Worm (Caenorhabditis elegans) whole organism, late embryonic: ENCODE measurements around the gene R11D1.12.

Source experiments
- C38D4.7 ChIP-seq: fragments of 200-800 bp; sonication (Bioruptor generic); optimal IDR thresholded peaks from 2 replicates; lab custom pipeline; 2018; ENCODE audit warnings: mild to moderate bottlenecking, missing genetic modification characterization, moderate library complexity, missing compliant biosample characterization
- K02D7.2 ChIP-seq: sonication (generic microtip); optimal IDR thresholded peaks from 2 replicates; lab custom pipeline; 2017; ENCODE audit warnings: mild to moderate bottlenecking, missing genetic modification characterization, missing compliant biosample characterization
- K09A11.1 ChIP-seq: sonication (generic microtip); optimal IDR thresholded peaks from 2 replicates; lab custom pipeline; 2017; ENCODE audit warnings: antibody characterized with exemption, mild to moderate bottlenecking, missing genetic modification characterization, missing compliant biosample characterization; ENCODE audit not compliant: insufficient read depth
- ceh-14 ChIP-seq: sonication (generic microtip); optimal IDR thresholded peaks from 2 replicates; lab custom pipeline; 2016; ENCODE audit warnings: missing genotype, missing genetic modification characterization, missing compliant biosample characterization
- ceh-22 ChIP-seq: sonication (generic microtip); optimal IDR thresholded peaks from 2 replicates; lab custom pipeline; 2017; ENCODE audit warnings: missing biosample characterization, missing genetic modification characterization
- ceh-24 ChIP-seq: sonication (generic microtip); optimal IDR thresholded peaks from 2 replicates; lab custom pipeline; 2016; ENCODE audit warnings: mild to moderate bottlenecking, missing genetic modification characterization, missing compliant biosample characterization
- ceh-30 ChIP-seq: fragments of 150-350 bp; optimal IDR thresholded peaks from 2 replicates; lab custom pipeline; 2014; ENCODE audit warnings: missing biosample characterization, missing genetic modification characterization
- ceh-31 ChIP-seq: sonication (generic microtip); optimal IDR thresholded peaks from 2 replicates; lab custom pipeline; 2016; ENCODE audit warnings: missing genetic modification characterization, missing compliant biosample characterization
- ceh-34 ChIP-seq: sonication (generic microtip); optimal IDR thresholded peaks from 2 replicates; lab custom pipeline; 2016; ENCODE audit warnings: mild to moderate bottlenecking, missing genetic modification characterization, missing compliant biosample characterization
- ceh-45 ChIP-seq: fragments of 200-800 bp; sonication (Bioruptor generic); IDR thresholded peaks from 2 replicates; pipeline ENCODE4 v1.3.6; 2022; ENCODE audit warnings: missing genetic modification reagents, missing genetic modification characterization, missing compliant biosample characterization
- ceh-48 ChIP-seq: sonication (generic microtip); optimal IDR thresholded peaks from 2 replicates; lab custom pipeline; 2016; ENCODE audit warnings: missing genetic modification characterization, inconsistent platforms, missing compliant biosample characterization
- ceh-6 ChIP-seq: fragments of 200-800 bp; sonication (Bioruptor generic); optimal IDR thresholded peaks from 2 replicates; lab custom pipeline; 2018; ENCODE audit warnings: mild to moderate bottlenecking, missing genetic modification characterization, missing compliant biosample characterization
- ceh-9 ChIP-seq: sonication (generic microtip); optimal IDR thresholded peaks from 2 replicates; lab custom pipeline; 2016; ENCODE audit warnings: mild to moderate bottlenecking, missing genetic modification characterization, inconsistent platforms, missing compliant biosample characterization
- che-1 ChIP-seq: sonication (generic microtip); optimal IDR thresholded peaks from 2 replicates; lab custom pipeline; 2016; ENCODE audit warnings: mild to moderate bottlenecking, missing genetic modification characterization, missing compliant biosample characterization
- dmd-4 ChIP-seq: sonication (generic microtip); optimal IDR thresholded peaks from 2 replicates; lab custom pipeline; 2016; ENCODE audit warnings: borderline replicate concordance, missing genetic modification characterization, missing compliant biosample characterization
- dve-1 ChIP-seq: sonication (generic microtip); optimal IDR thresholded peaks from 2 replicates; lab custom pipeline; 2017; ENCODE audit warnings: antibody characterized with exemption, mild to moderate bottlenecking, missing genetic modification characterization, missing compliant biosample characterization
- elt-2 ChIP-seq: sonication (generic microtip); optimal IDR thresholded peaks from 2 replicates; lab custom pipeline; 2016; ENCODE audit warnings: missing genetic modification reagents, missing genetic modification characterization, missing compliant biosample characterization
- elt-4 ChIP-seq: sonication (generic microtip); optimal IDR thresholded peaks from 2 replicates; lab custom pipeline; 2016; ENCODE audit warnings: missing genetic modification characterization, missing compliant biosample characterization
- ets-4 ChIP-seq: sonication (generic microtip); optimal IDR thresholded peaks from 2 replicates; lab custom pipeline; 2016; ENCODE audit warnings: missing genetic modification characterization, missing compliant biosample characterization
- fax-1 ChIP-seq: sonication (generic microtip); optimal IDR thresholded peaks from 2 replicates; lab custom pipeline; 2016; ENCODE audit warnings: missing genotype, missing genetic modification characterization, missing compliant biosample characterization
- fkh-6 ChIP-seq: sonication (generic microtip); optimal IDR thresholded peaks from 2 replicates; lab custom pipeline; 2016; ENCODE audit warnings: missing genetic modification characterization, missing compliant biosample characterization
- hlh-6 ChIP-seq: sonication (generic microtip); optimal IDR thresholded peaks from 2 replicates; lab custom pipeline; 2016; ENCODE audit warnings: missing genotype, missing genetic modification characterization, missing compliant biosample characterization
- hlh-8 ChIP-seq: sonication (generic microtip); optimal IDR thresholded peaks from 2 replicates; lab custom pipeline; 2016; ENCODE audit warnings: missing genotype, missing genetic modification characterization, missing compliant biosample characterization
- madf-2 ChIP-seq: sonication (generic microtip); optimal IDR thresholded peaks from 2 replicates; lab custom pipeline; 2017; ENCODE audit warnings: missing genetic modification characterization, missing compliant biosample characterization
- mec-3 ChIP-seq: sonication (generic microtip); optimal IDR thresholded peaks from 2 replicates; lab custom pipeline; 2016; ENCODE audit warnings: borderline replicate concordance, missing genetic modification characterization, missing compliant biosample characterization
- nfya-1 ChIP-seq: sonication (generic microtip); optimal IDR thresholded peaks from 2 replicates; lab custom pipeline; 2017; ENCODE audit warnings: missing genetic modification characterization, mild to moderate bottlenecking, missing compliant biosample characterization, antibody characterized with exemption, moderate library complexity
- nhr-11 ChIP-seq: fragments of 150-350 bp; optimal IDR thresholded peaks from 2 replicates; lab custom pipeline; 2014; ENCODE audit warnings: missing biosample characterization, missing genetic modification characterization
- npax-4 ChIP-seq: sonication (generic microtip); optimal IDR thresholded peaks from 2 replicates; lab custom pipeline; 2016; ENCODE audit warnings: missing genetic modification characterization, missing compliant biosample characterization
- pag-3 ChIP-seq: sonication (generic microtip); optimal IDR thresholded peaks from 2 replicates; lab custom pipeline; 2016; ENCODE audit warnings: missing compliant biosample characterization, missing genetic modification characterization, borderline replicate concordance
- pat-9 ChIP-seq: fragments of 200-800 bp; sonication (Bioruptor generic); optimal IDR thresholded peaks from 2 replicates; lab custom pipeline; 2018; ENCODE audit warnings: mild to moderate bottlenecking, missing genetic modification characterization, moderate library complexity, missing compliant biosample characterization
- pha-4 ChIP-seq: fragments of 150-350 bp; optimal IDR thresholded peaks from 2 replicates; lab custom pipeline; 2018; ENCODE audit warnings: missing biosample characterization, missing genetic modification reagents, missing genetic modification characterization
- pqm-1 ChIP-seq: sonication (generic microtip); optimal IDR thresholded peaks from 2 replicates; lab custom pipeline; 2016; ENCODE audit warnings: missing genetic modification characterization, missing compliant biosample characterization
- pros-1 ChIP-seq: fragments of 150-350 bp; optimal IDR thresholded peaks from 2 replicates; lab custom pipeline; 2014; ENCODE audit warnings: missing biosample characterization, missing genetic modification reagents, missing genetic modification characterization
- rnt-1 ChIP-seq: sonication (generic microtip); optimal IDR thresholded peaks from 2 replicates; lab custom pipeline; 2016; ENCODE audit warnings: missing genetic modification characterization, missing compliant biosample characterization
- sox-2 ChIP-seq: fragments of 200-800 bp; sonication (Bioruptor generic); IDR thresholded peaks from 2 replicates; pipeline ENCODE4 v1.3.6; 2022; ENCODE audit warnings: missing genetic modification reagents, missing genetic modification characterization, missing compliant biosample characterization
- syd-9 ChIP-seq: sonication (generic microtip); optimal IDR thresholded peaks from 2 replicates; lab custom pipeline; 2016; ENCODE audit warnings: mild to moderate bottlenecking, missing genetic modification characterization, moderate library complexity, missing compliant biosample characterization
- tbx-2 ChIP-seq: sonication (generic microtip); optimal IDR thresholded peaks from 2 replicates; lab custom pipeline; 2016; ENCODE audit warnings: missing genetic modification characterization, missing compliant biosample characterization
- tbx-7 ChIP-seq: sonication (generic microtip); optimal IDR thresholded peaks from 2 replicates; lab custom pipeline; 2016; ENCODE audit warnings: missing genotype, missing genetic modification characterization, missing compliant biosample characterization
- ttx-3 ChIP-seq: sonication (generic microtip); optimal IDR thresholded peaks from 2 replicates; lab custom pipeline; 2016; ENCODE audit warnings: missing genetic modification reagents, missing genetic modification characterization, missing compliant biosample characterization
- unc-55 ChIP-seq: sonication (generic microtip); optimal IDR thresholded peaks from 2 replicates; lab custom pipeline; 2017; ENCODE audit warnings: missing biosample characterization, missing genetic modification reagents, missing genetic modification characterization
- ztf-16 ChIP-seq: sonication (generic microtip); optimal IDR thresholded peaks from 2 replicates; lab custom pipeline; 2017; ENCODE audit warnings: missing genetic modification characterization, missing compliant biosample characterization

Gene R11D1.12

DNA sequence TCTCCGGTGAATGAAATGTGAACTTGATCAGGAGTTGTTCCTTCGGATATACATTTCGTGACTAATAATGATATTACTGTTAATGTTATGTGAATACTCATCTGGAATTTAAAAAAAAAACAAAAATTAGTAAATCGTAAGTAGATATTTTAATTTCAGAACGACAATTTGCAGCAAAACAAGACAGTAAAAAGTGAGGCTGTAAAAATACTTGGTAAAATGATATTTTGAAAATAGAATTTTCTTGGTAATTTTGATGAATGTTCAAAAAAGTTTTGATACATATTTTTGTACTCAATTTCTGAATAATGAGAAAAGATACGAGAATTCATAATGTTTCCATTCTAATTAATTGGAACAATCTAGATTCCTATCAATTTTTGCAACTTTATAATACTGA lies 33.9 kb upstream of the R11D1.12 start, which contains the start of gene papl-1:
TSS of gene papl-1 (minus strand) at position 101 of the 400 bp plus-strand sequence.
- TF ChIP-seq ceh-24 (tag; lab: Kevin White, UChicago) (no peak), madf-2 (tag; lab: Kevin White, UChicago) (no peak), ceh-22 (tag; lab: Kevin White, UChicago) (no peak), ceh-34 (tag; lab: Kevin White, UChicago) (no peak), ceh-30 (tag; lab: Kevin White, UChicago) (no peak), ceh-48 (tag; lab: Kevin White, UChicago) (no peak), nfya-1 (tag; lab: Kevin White, UChicago) (no peak), ceh-31 (tag; lab: Kevin White, UChicago) (no peak), pha-4 (no peak), ceh-6 (GFP tag; lab: Kevin White, UChicago) (no peak), pag-3 (tag; lab: Kevin White, UChicago) (no peak), ttx-3 (tag; lab: Kevin White, UChicago) (no peak), ceh-9 (tag; lab: Kevin White, UChicago) (no peak), tbx-7 (no peak), hlh-8 (no peak)

DNA sequence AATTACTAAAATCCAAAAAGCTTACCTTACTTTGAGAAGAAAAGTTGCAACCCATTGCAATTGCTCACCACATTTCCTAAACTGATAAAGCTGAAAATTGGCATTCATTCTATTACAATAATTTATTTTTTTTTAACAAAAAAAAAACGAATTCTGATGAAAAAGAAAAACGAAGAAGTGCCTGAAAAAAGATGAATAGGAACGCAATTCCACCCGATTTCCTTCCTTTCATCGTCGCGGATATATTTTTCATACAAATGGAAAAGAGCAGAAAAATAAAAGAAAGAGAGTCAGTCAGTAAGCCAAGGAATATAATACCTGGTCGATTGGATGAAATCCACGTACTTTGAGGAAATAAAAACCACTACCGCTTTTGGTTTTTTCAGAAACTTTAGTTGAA lies 29.0 kb upstream of the R11D1.12 start, which contains the start of gene gpa-13:
TSS of gene gpa-13 (minus strand) at position 101 of the 400 bp plus-strand sequence.
- TF ChIP-seq pros-1 (tag; lab: Kevin White, UChicago): no peak
- TF ChIP-seq ceh-22 (tag; lab: Kevin White, UChicago): no peak
- no peak for TF ChIP-seq sox-2 (GFP tag; lab: Robert Waterston, UW)
- no peak for TF ChIP-seq ztf-16 (tag; lab: Kevin White, UChicago)
- no peak for TF ChIP-seq ceh-9 (tag; lab: Kevin White, UChicago)
- no peak for TF ChIP-seq mec-3

DNA sequence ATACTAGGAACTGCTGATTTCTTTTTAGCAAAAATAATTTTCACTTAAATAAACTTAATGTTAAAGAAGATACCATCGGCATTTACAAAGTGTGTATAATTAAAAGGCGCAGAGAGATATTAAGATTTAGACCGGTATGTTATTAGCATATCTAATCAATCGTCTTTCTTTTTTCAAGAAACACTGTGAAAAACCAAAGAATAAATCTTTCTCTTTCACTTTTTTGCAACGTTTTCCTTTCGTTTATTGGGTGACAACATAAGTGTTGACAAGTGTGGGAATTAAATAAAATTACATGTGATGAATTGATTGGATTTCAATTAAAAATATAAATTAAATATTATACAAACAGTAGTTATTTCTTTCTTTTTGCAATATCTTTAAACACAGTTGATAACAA lies 26.6 kb upstream of the R11D1.12 start, which contains the start of gene C15C8.8:
TSS of gene C15C8.8 (minus strand) at position 101 of the 400 bp plus-strand sequence.
- TF ChIP-seq pqm-1 (tag; lab: Kevin White, UChicago) (no peak), hlh-6 (tag; lab: Kevin White, UChicago) (no peak), mec-3 (no peak), fax-1 (tag; lab: Kevin White, UChicago) (no peak), pros-1 (tag; lab: Kevin White, UChicago) (no peak), sox-2 (GFP tag; lab: Robert Waterston, UW) (no peak), ets-4 (tag; lab: Kevin White, UChicago) (no peak), K02D7.2 (no peak), rnt-1 (tag; lab: Kevin White, UChicago) (no peak), ceh-6 (GFP tag; lab: Kevin White, UChicago) (no peak), syd-9 (no peak), ceh-24 (tag; lab: Kevin White, UChicago) (no peak), ztf-16 (tag; lab: Kevin White, UChicago) (no peak), elt-2 (tag; lab: Kevin White, UChicago) (no peak), ceh-22 (tag; lab: Kevin White, UChicago) (no peak), dve-1 (no peak)
- TF ChIP-seq, all 69 proteins: peak for 0

DNA sequence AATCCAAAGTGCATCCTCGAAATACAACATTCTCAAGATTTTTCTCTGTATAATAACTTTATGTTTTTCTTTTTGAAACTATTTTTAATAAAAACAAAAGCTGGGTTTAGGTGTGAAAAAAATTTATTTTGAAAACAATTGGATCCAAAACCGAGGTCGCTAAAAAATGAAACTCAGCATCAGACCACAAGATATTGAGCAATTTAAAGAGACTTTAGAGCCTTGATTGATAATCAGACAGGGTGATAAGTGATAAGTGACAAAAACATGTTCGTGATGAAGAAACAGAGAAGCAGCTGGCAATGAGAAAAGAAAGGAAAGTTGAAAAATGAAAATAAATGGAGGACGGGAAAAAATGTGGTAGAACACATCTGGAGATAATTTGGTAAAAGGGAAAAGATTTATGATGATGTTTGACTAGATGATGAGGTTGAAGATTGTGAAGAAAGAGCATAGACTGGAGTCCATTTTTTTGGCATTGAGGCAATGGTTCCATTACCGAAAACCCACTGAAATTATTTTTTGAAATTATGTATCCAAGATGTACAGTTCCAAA lies 25.8 kb upstream of the R11D1.12 start, which contains the start of gene C15C8.6:
TSS of gene C15C8.6 (minus strand) at position 51 of the 556 bp plus-strand sequence.
- TF ChIP-seq ceh-14 (tag; lab: Kevin White, UChicago) (no peak), tbx-2 (tag; lab: Kevin White, UChicago) (no peak), ceh-31 (tag; lab: Kevin White, UChicago) (no peak), che-1 (tag; lab: Kevin White, UChicago) (no peak), K09A11.1 (tag; lab: Kevin White, UChicago) (no peak), npax-4 (no peak), pros-1 (tag; lab: Kevin White, UChicago) (no peak), fkh-6 (no peak), unc-55 (no peak), syd-9 (no peak), mec-3 (no peak), dmd-4 (no peak), fax-1 (tag; lab: Kevin White, UChicago) (no peak), ceh-6 (GFP tag; lab: Kevin White, UChicago) (no peak), pat-9 (tag; lab: Kevin White, UChicago) (no peak), ceh-45 (GFP tag; lab: Robert Waterston, UW) (no peak), elt-4 (tag; lab: Kevin White, UChicago) (no peak), nfya-1 (tag; lab: Kevin White, UChicago) (no peak), C38D4.7 (GFP tag; lab: Kevin White, UChicago) (no peak), nhr-11 (tag; lab: Kevin White, UChicago) (no peak)
- TF ChIP-seq, all 69 proteins: peak for 0
